Worm (Caenorhabditis elegans) whole organism, L2 larva: ENCODE results near the gene srm-5.
A peak's percentile ranks its signal among the peaks of the same experiment; 100 is the strongest.

Source experiments
- C34F6.9 ChIP-seq: fragments of 150-350 bp; optimal IDR thresholded peaks from 2 replicates; lab custom pipeline; 2014; ENCODE audit warnings: missing biosample characterization, missing genetic modification characterization
- R02D3.7 ChIP-seq: fragments of 150-350 bp; optimal IDR thresholded peaks from 2 replicates; lab custom pipeline; 2014; ENCODE audit warnings: missing biosample characterization, missing genetic modification characterization
- Y55F3AM.14 ChIP-seq: fragments of 200-800 bp; sonication (Bioruptor generic); optimal IDR thresholded peaks from 2 replicates; lab custom pipeline; 2018; ENCODE audit warnings: mild to moderate bottlenecking, missing genetic modification characterization, missing compliant biosample characterization
- ZK546.5 ChIP-seq: sonication (generic microtip); optimal IDR thresholded peaks from 2 replicates; lab custom pipeline; 2017; ENCODE audit warnings: missing biosample characterization, missing genetic modification characterization
- alr-1 ChIP-seq: fragments of 150-350 bp; optimal IDR thresholded peaks from 2 replicates; lab custom pipeline; 2014; ENCODE audit warnings: missing biosample characterization, missing genetic modification characterization
- ama-1 ChIP-seq: fragments of 150-350 bp; optimal IDR thresholded peaks from 2 replicates; lab custom pipeline; 2018; ENCODE audit warnings: inconsistent platforms
- blmp-1 ChIP-seq: sonication (generic microtip); optimal IDR thresholded peaks from 2 replicates; lab custom pipeline; 2017; ENCODE audit warnings: missing genetic modification characterization, mild to moderate bottlenecking, missing compliant biosample characterization, antibody characterized with exemption, moderate library complexity; ENCODE audit not compliant: insufficient read depth
- ceh-16 ChIP-seq: fragments of 150-350 bp; optimal IDR thresholded peaks from 2 replicates; lab custom pipeline; 2014; ENCODE audit warnings: missing biosample characterization, missing genetic modification characterization
- ceh-82 ChIP-seq: fragments of 150-350 bp; optimal IDR thresholded peaks from 2 replicates; lab custom pipeline; 2014; ENCODE audit warnings: missing biosample characterization, missing genetic modification characterization
- crh-2 ChIP-seq: sonication (generic microtip); optimal IDR thresholded peaks from 2 replicates; lab custom pipeline; 2017; ENCODE audit warnings: missing biosample characterization, missing genetic modification characterization
- dmd-4 ChIP-seq: sonication (generic microtip); optimal IDR thresholded peaks from 2 replicates; lab custom pipeline; 2017; ENCODE audit warnings: missing biosample characterization, missing genetic modification characterization
- elt-1 ChIP-seq: fragments of 150-350 bp; optimal IDR thresholded peaks from 2 replicates; lab custom pipeline; 2014; ENCODE audit warnings: missing biosample characterization, missing genetic modification characterization
- fos-1 ChIP-seq: fragments of 150-350 bp; optimal IDR thresholded peaks from 2 replicates; lab custom pipeline; 2014; ENCODE audit warnings: missing biosample characterization, missing genetic modification characterization
- gmeb-1 ChIP-seq: fragments of 150-350 bp; optimal IDR thresholded peaks from 2 replicates; lab custom pipeline; 2014; ENCODE audit warnings: missing biosample characterization, missing genetic modification characterization
- lin-11 ChIP-seq: fragments of 150-350 bp; sonication (generic microtip); optimal IDR thresholded peaks from 2 replicates; lab custom pipeline; 2014; ENCODE audit warnings: missing biosample characterization, missing genetic modification characterization, inconsistent platforms, mixed read lengths
- lin-13 ChIP-seq: fragments of 150-350 bp; optimal IDR thresholded peaks from 2 replicates; lab custom pipeline; 2014; ENCODE audit warnings: missing biosample characterization, missing genetic modification reagents, missing genetic modification characterization
- lin-39 ChIP-seq: fragments of 150-350 bp; optimal IDR thresholded peaks from 2 replicates; lab custom pipeline; 2014; ENCODE audit warnings: missing biosample characterization, missing genetic modification reagents, missing genetic modification characterization
- lsy-2 ChIP-seq, 2 experiments: fragments of 150-350 bp in 1 of 2; sonication (generic microtip) in 1 of 2; optimal IDR thresholded peaks; 2 replicates each; lab custom pipeline; 2014 to 2017; ENCODE audit warnings: missing biosample characterization in 2 of 2, missing genetic modification characterization in 2 of 2
- mab-5 ChIP-seq: fragments of 150-350 bp; optimal IDR thresholded peaks from 2 replicates; lab custom pipeline; 2014; ENCODE audit warnings: missing biosample characterization, missing genetic modification characterization
- mbf-1 ChIP-seq: sonication (generic microtip); optimal IDR thresholded peaks from 2 replicates; lab custom pipeline; 2017; ENCODE audit warnings: missing biosample characterization, missing genetic modification characterization
- nhr-10 ChIP-seq: sonication (generic microtip); optimal IDR thresholded peaks from 2 replicates; lab custom pipeline; 2017; ENCODE audit warnings: missing biosample characterization, missing genetic modification characterization
- nhr-11 ChIP-seq: fragments of 150-350 bp; optimal IDR thresholded peaks from 2 replicates; lab custom pipeline; 2014; ENCODE audit warnings: missing biosample characterization, missing genetic modification characterization
- nhr-12 ChIP-seq: fragments of 150-350 bp; optimal IDR thresholded peaks from 2 replicates; lab custom pipeline; 2014; ENCODE audit warnings: missing biosample characterization, missing genetic modification characterization
- nhr-129 ChIP-seq: fragments of 150-350 bp; optimal IDR thresholded peaks from 2 replicates; lab custom pipeline; 2014; ENCODE audit warnings: missing biosample characterization, missing genetic modification characterization
- nhr-21 ChIP-seq: fragments of 150-350 bp; optimal IDR thresholded peaks from 2 replicates; lab custom pipeline; 2014; ENCODE audit warnings: missing biosample characterization, missing genetic modification characterization
- nhr-237 ChIP-seq: fragments of 150-350 bp; optimal IDR thresholded peaks from 2 replicates; lab custom pipeline; 2014; ENCODE audit warnings: missing biosample characterization, missing genetic modification characterization
- nhr-25 ChIP-seq: fragments of 150-350 bp; sonication (generic microtip); optimal IDR thresholded peaks from 3 replicates; lab custom pipeline; 2014; ENCODE audit warnings: missing biosample characterization, missing genetic modification characterization
- nhr-6 ChIP-seq: fragments of 150-350 bp; optimal IDR thresholded peaks from 2 replicates; lab custom pipeline; 2014; ENCODE audit warnings: missing biosample characterization, missing genetic modification characterization
- peb-1 ChIP-seq: fragments of 150-350 bp; optimal IDR thresholded peaks from 2 replicates; lab custom pipeline; 2014; ENCODE audit warnings: missing biosample characterization, missing genetic modification characterization
- sem-4 ChIP-seq: fragments of 150-350 bp; optimal IDR thresholded peaks from 2 replicates; lab custom pipeline; 2014; ENCODE audit warnings: missing biosample characterization, missing genetic modification reagents, missing genetic modification characterization
- skn-1 ChIP-seq: sonication (generic microtip); optimal IDR thresholded peaks from 2 replicates; lab custom pipeline; 2017; ENCODE audit warnings: missing biosample characterization, missing genetic modification characterization
- sma-9 ChIP-seq, 2 experiments: fragments of 150-350 bp in 1 of 2; sonication (generic microtip) in 1 of 2; optimal IDR thresholded peaks; 2 replicates each; lab custom pipeline; 2014 to 2016; ENCODE audit warnings: missing genetic modification characterization in 2 of 2, mild to moderate bottlenecking in 1 of 2, missing biosample characterization in 1 of 2, missing compliant biosample characterization in 1 of 2, missing genetic modification reagents in 1 of 2, moderate library complexity in 1 of 2
- snpc-4 ChIP-seq: fragments of 150-350 bp; optimal IDR thresholded peaks from 2 replicates; lab custom pipeline; 2014; ENCODE audit warnings: missing biosample characterization, missing genetic modification characterization
- unc-39 ChIP-seq: fragments of 150-350 bp; optimal IDR thresholded peaks from 2 replicates; lab custom pipeline; 2014; ENCODE audit warnings: missing biosample characterization, missing genetic modification characterization
- unc-55 ChIP-seq: fragments of 150-350 bp; sonication (generic microtip); optimal IDR thresholded peaks from 3 replicates; lab custom pipeline; 2014; ENCODE audit warnings: missing biosample characterization, missing genetic modification reagents, missing genetic modification characterization
- unc-62 ChIP-seq: fragments of 150-350 bp; optimal IDR thresholded peaks from 2 replicates; lab custom pipeline; 2014; ENCODE audit warnings: missing biosample characterization, missing genetic modification reagents, missing genetic modification characterization
- ztf-1 ChIP-seq: fragments of 200-800 bp; sonication (Bioruptor generic); conservative IDR thresholded peaks from 2 replicates; pipeline ENCODE4 v1.3.6; 2022; ENCODE audit warnings: missing genetic modification characterization, missing compliant biosample characterization
- ztf-4 ChIP-seq: fragments of 150-350 bp; optimal IDR thresholded peaks from 2 replicates; lab custom pipeline; 2014; ENCODE audit warnings: missing biosample characterization, missing genetic modification characterization

srm-5 gene

DNA sequence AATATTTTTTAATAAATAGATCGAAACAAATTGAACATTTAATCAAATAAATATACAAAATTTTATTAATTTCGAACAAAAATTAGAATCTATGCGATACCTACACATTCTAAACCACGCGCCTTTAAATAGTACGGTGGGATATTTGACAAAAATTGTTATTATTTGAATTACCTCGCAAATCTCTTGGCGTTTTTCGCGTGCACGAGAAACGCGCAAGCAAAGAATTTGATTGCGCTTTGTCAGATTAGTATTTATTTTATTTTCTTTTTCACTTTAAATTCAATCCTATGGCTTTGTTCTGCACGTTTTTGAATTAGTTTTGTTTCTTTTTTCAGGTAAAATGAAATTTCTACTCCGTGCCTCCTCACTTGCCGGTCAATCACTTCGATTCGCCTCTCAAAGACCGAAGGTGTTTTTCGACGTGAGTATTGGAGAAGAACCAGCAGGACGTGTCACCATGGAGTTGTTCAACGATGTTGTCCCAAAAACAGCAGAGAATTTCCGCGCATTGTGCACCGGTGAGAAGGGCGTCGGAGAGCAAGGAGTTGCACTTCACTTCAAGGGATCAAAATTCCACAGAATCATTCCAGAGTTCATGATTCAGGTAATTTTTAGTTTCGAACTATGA lies 20.9 kb downstream of the srm-5 start, which contains the start of gene cyn-1 (continued):
- TF ChIP-seq unc-39 (tag; lab: Kevin White, UChicago) (no peak), crh-2 (tag; lab: Kevin White, UChicago) (peak; percentile 80), ztf-1 (no peak), sem-4 (tag; lab: Kevin White, UChicago) (peak; percentile 52), lin-39 (tag; lab: Kevin White, UChicago) (no peak), ama-1 (peak; percentile 78), elt-1 (tag; lab: Kevin White, UChicago) (no peak), nhr-25 (tag; lab: Kevin White, UChicago) (peak; percentile 87), unc-62 (GFP tag; lab: Kevin White, UChicago) (no peak), R02D3.7 (tag; lab: Kevin White, UChicago) (peak; percentile 49), lsy-2 (tag; optimal IDR thresholded peaks at IDR 0.05; lab: Kevin White, UChicago) (peak; percentile 81 to 93), nhr-21 (tag; lab: Kevin White, UChicago) (peak; percentile 73), unc-55 (GFP tag; lab: Kevin White, UChicago) (peak; percentile 88)

DNA sequence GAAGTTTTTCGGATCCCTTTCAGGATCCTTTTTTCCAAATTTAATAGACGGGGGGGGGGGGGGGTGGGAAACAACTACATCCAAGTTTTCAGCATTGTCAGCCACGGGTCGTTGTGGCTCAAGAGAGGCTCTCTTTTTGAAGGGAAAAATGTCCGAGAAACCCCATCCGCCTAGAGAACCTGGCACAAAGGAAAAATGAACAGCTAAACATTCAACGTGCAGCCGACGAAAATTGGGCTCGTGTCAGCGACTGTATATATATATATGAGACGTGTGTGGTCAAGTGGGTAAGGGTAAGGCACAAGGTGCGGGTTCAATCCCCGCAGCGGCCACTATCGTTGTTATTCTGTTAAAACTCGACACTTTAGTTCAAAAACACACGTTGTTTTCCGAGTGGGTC lies 23.6 kb downstream of the srm-5 start, which contains the start of gene Y49A3A.4:
TSS of gene Y49A3A.4 (minus strand) at position 314 of the 400 bp plus-strand sequence.
- TF ChIP-seq ama-1 (no peak), snpc-4 (peak; percentile 89)

DNA sequence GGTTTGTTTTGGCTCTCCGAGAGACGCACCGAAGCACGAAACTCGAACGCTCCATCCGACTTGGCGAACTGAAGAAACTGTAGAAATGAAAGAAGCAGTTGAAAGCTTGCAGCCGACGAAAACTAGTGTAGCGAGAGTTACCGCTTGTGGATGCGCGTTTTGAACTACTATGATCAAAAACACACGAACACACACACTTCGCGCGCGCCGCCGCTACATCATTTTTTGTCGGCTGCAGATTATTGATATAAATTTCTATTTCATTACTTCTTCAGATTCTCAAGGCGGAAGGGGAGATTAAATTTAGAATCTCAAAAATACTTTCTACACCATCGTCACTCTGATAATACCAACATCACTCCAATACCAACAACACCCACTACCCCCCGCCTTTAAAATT lies 27.0 kb downstream of the srm-5 start:
- TF ChIP-seq elt-1 (tag; lab: Kevin White, UChicago): no peak
- TF ChIP-seq lin-11 (tag; lab: Kevin White, UChicago): no peak
- TF ChIP-seq nhr-21 (tag; lab: Kevin White, UChicago): no peak
- no peak for TF ChIP-seq dmd-4 (tag; lab: Kevin White, UChicago)
- TF ChIP-seq sma-9 (GFP tag; optimal IDR thresholded peaks at IDR 0.05; lab: Kevin White, UChicago): no peak
- no peak for TF ChIP-seq sma-9 (tag; optimal IDR thresholded peaks at IDR 0.05; lab: Kevin White, UChicago)
- no peak for TF ChIP-seq ZK546.5 (tag; lab: Kevin White, UChicago)
- no peak for TF ChIP-seq nhr-11 (tag; lab: Kevin White, UChicago)
- TF ChIP-seq blmp-1 (tag; lab: Kevin White, UChicago): no peak
- no peak for TF ChIP-seq gmeb-1 (tag; lab: Kevin White, UChicago)
- TF ChIP-seq ztf-4 (tag; lab: Kevin White, UChicago): no peak
- TF ChIP-seq unc-39 (tag; lab: Kevin White, UChicago): no peak
- TF ChIP-seq nhr-25 (tag; lab: Kevin White, UChicago): no peak
- no peak for TF ChIP-seq nhr-237 (tag; lab: Kevin White, UChicago)
- TF ChIP-seq nhr-12 (tag; lab: Kevin White, UChicago): no peak
- no peak for TF ChIP-seq mab-5 (tag; lab: Kevin White, UChicago)
- TF ChIP-seq peb-1 (tag; lab: Kevin White, UChicago): no peak
- TF ChIP-seq fos-1: no peak
- TF ChIP-seq mbf-1 (tag; lab: Kevin White, UChicago): no peak

DNA sequence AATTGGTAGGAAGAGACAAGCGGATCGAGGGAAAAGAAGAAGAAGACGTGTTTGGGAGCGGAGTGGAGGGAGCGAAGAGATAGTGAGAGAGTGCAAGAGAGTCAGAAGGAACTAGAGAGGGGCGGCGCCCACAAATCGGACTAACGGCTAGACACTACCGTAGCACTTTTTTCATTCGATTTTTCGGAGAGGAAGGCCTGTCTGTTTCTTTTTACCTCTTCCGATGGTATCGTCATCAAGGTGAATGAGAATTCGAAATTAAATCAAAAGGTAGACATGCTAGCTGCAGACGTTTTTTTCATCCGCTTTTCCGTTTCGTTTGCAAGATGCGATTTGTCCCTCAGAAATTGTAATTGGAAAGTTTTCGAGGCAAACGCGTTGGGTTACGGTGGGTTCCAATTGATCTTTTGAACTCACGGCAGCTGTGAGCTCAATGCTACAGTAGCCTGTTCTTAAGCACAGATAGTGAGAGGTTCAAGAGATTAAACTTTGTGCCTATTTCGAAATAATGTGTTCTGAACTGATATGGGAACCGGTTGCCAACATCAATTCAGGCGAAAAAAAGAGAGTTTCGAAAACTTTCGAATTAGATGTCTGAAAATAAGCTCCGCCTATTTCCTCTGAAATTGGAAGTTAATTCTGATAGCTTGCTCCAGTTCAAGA lies 29.7 kb downstream of the srm-5 start:
- peak; percentile 6 for TF ChIP-seq sem-4 (tag; lab: Kevin White, UChicago)
- no peak for TF ChIP-seq nhr-129
- peak in 1 of 2 experiments; percentile 74 for TF ChIP-seq lsy-2 (tag; optimal IDR thresholded peaks at IDR 0.05; lab: Kevin White, UChicago)
- TF ChIP-seq alr-1 (tag; lab: Kevin White, UChicago): no peak
- peak; percentile 12 for TF ChIP-seq fos-1
- TF ChIP-seq blmp-1 (tag; lab: Kevin White, UChicago): peak; percentile 64
- TF ChIP-seq unc-39 (tag; lab: Kevin White, UChicago): no peak

DNA sequence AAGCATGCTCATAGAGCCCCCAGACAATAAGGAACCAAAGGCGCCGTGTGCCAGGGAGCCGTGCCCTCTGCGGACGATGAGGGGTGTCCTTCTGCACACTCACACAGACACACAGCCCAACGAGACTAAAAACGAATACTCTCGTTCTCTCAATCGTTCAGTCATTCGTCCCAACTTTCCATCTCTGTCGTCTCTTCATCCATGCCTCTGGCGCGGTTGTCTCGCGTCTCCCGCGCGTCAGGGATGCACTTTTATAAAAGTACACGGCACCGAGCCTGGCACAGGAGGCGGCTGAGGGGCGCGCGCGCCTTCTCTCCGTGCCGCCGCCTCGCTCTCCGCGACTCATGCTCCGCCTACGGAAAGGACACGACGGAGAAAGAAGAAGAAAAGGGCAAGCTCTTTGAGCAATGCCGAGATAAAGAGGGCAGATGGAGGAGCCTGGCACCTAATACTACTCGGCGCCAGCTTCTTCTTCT lies 31.5 kb downstream of the srm-5 start:
- TF ChIP-seq sem-4 (tag; lab: Kevin White, UChicago) (peak; percentile 69), nhr-21 (tag; lab: Kevin White, UChicago) (peak; percentile 85), peb-1 (tag; lab: Kevin White, UChicago) (peak; percentile 69), unc-39 (tag; lab: Kevin White, UChicago) (no peak), skn-1 (tag; lab: Kevin White, UChicago) (no peak), lin-11 (tag; lab: Kevin White, UChicago) (peak; percentile 33), lsy-2 (tag; optimal IDR thresholded peaks at IDR 0.05; lab: Kevin White, UChicago) (peak in 1 of 2 experiments; percentile 78), nhr-129 (no peak), nhr-12 (tag; lab: Kevin White, UChicago) (no peak), gmeb-1 (tag; lab: Kevin White, UChicago) (no peak), blmp-1 (tag; lab: Kevin White, UChicago) (peak; percentile 46), lin-39 (tag; lab: Kevin White, UChicago) (no peak), ztf-4 (tag; lab: Kevin White, UChicago) (no peak), C34F6.9 (peak; percentile 52), fos-1 (peak; percentile 76), ztf-1 (no peak), crh-2 (tag; lab: Kevin White, UChicago) (peak; percentile 44), nhr-11 (tag; lab: Kevin White, UChicago) (no peak), nhr-6 (no peak), ceh-82 (tag; lab: Kevin White, UChicago) (peak; percentile 34), nhr-10 (no peak), Y55F3AM.14 (GFP tag; lab: Kevin White, UChicago) (peak; percentile 87), nhr-237 (tag; lab: Kevin White, UChicago) (no peak), mab-5 (tag; lab: Kevin White, UChicago) (no peak), ceh-16 (tag; lab: Kevin White, UChicago) (no peak), nhr-25 (tag; lab: Kevin White, UChicago) (no peak), lin-13 (peak; percentile 57), ZK546.5 (tag; lab: Kevin White, UChicago) (no peak)
